Fruit fly (Drosophila melanogaster): Measurements from ENCODE around the gene Smyd3.

Gene Smyd3

DNA sequence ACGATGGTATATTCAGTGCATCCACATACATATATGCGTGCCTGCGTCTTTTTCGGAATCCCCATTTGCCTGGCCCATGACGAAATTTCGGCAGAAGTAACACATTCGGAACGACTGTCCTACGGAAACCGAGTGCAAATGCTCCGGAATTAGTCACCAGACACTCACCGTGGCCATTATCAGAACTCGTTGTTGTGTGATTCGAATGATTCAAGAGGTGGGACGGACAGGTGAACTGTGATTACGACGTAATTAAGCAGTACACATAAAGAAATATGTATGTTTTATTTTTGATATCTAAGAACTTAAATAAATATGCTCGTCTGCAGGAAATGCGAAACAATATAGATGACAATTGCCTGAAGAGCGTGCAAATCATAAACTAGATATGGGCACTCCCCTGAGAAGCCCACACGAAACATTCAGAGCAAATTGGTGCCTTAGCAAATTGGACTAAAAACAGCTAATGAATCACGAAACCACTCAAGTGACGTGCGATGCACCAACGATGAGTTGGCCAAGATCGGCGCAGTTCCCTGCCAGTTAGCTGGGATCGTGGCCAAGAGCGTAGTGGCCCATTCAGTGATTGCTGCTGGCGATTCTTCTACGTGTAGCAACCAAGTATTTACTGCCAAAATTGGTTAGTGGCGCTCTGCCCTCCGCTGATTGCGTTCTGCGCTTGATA, 17.2 kb downstream of the Smyd3 start (continued):
- TF ChIP-seq fd3F (GFP tag; optimal IDR thresholded peaks at IDR 0.05) (peak; percentile 27), Lpt (GFP tag; optimal IDR thresholded peaks at IDR 0.05) (no peak), ro (GFP tag; IDR thresholded peaks at IDR 0.05) (no peak), CG11398 (GFP tag; optimal IDR thresholded peaks at IDR 0.05) (no peak), Pdp1 (GFP tag; optimal IDR thresholded peaks at IDR 0.05) (peak; percentile 7 to 35), CG4360 (GFP tag; IDR thresholded peaks at IDR 0.05) (no peak), pfk (GFP tag; optimal IDR thresholded peaks at IDR 0.05) (no peak), danr (GFP tag; IDR thresholded peaks at IDR 0.05) (no peak), Atf6 (GFP tag; IDR thresholded peaks at IDR 0.05) (0 out of 2 replicates have a peak, but pooled peaks have one; percentile 22), Dref (GFP tag; IDR thresholded peaks at IDR 0.05) (no peak), CG4707 (GFP tag; optimal IDR thresholded peaks at IDR 0.05) (no peak), CG5953 (GFP tag; IDR thresholded peaks at IDR 0.05) (no peak), CG2116 (GFP tag; optimal IDR thresholded peaks at IDR 0.05) (no peak), Ada2b (GFP tag; IDR thresholded peaks at IDR 0.05) (no peak), Hand (GFP tag; optimal IDR thresholded peaks at IDR 0.05) (peak; percentile 43), CG6683 (GFP tag; optimal IDR thresholded peaks at IDR 0.05) (peak; percentile 5), CG15269 (tag; optimal IDR thresholded peaks at IDR 0.05) (peak; percentile 63), ken (GFP tag; IDR thresholded peaks at IDR 0.05) (no peak), inv (GFP tag; IDR thresholded peaks at IDR 0.05; ENCODE audit: partially characterized antibody) (no peak), gcm2 (GFP tag; optimal IDR thresholded peaks at IDR 0.05) (no peak), CG32772 (GFP tag; IDR thresholded peaks at IDR 0.05) (no peak), Tbp (GFP tag; optimal IDR thresholded peaks at IDR 0.05) (no peak), CG7839 (tag; optimal IDR thresholded peaks at IDR 0.05) (peak; percentile 47), Hr78 (GFP tag; optimal IDR thresholded peaks at IDR 0.05) (no peak), lov (optimal IDR thresholded peaks at IDR 0.05) (no peak), lov (GFP tag; IDR thresholded peaks at IDR 0.05) (no peak), bowl (GFP tag; IDR thresholded peaks at IDR 0.05) (no peak), CG1832 (GFP tag; optimal IDR thresholded peaks at IDR 0.05) (no peak), maf-S (GFP tag; optimal IDR thresholded peaks at IDR 0.05) (no peak), CG1602 (GFP tag; optimal IDR thresholded peaks at IDR 0.05) (no peak), CG4820 (GFP tag; optimal IDR thresholded peaks at IDR 0.05) (no peak), CG34422 (GFP tag; IDR thresholded peaks at IDR 0.05) (no peak), cwo (GFP tag; optimal IDR thresholded peaks at IDR 0.05) (peak; percentile 7), CG2199 (GFP tag; IDR thresholded peaks at IDR 0.05) (no peak), Blimp-1 (GFP tag; optimal IDR thresholded peaks at IDR 0.05) (no peak), amos (GFP tag; IDR thresholded peaks at IDR 0.05; ENCODE audit: partially characterized antibody) (no peak), dpn (GFP tag; optimal IDR thresholded peaks at IDR 0.05) (peak; percentile 9 to 37), CG10366 (GFP tag; IDR thresholded peaks at IDR 0.05) (no peak), twi (tag; optimal IDR thresholded peaks at IDR 0.05) (no peak), CG1233 (GFP tag; optimal IDR thresholded peaks at IDR 0.05) (peak; percentile 37), trh (GFP tag; optimal IDR thresholded peaks at IDR 0.05) (no peak), Dbx (GFP tag; IDR thresholded peaks at IDR 0.05) (no peak), CG3838 (GFP tag; optimal IDR thresholded peaks at IDR 0.05) (no peak), run (tag; optimal IDR thresholded peaks at IDR 0.05) (no peak), CG9876 (GFP tag; optimal IDR thresholded peaks at IDR 0.05) (no peak), CHES-1-like (GFP tag; optimal IDR thresholded peaks at IDR 0.05) (peak; percentile 23), sd (tag; optimal IDR thresholded peaks at IDR 0.05) (peak; percentile 45), Adf1 (GFP tag; IDR thresholded peaks at IDR 0.05) (0 out of 2 replicates have a peak, but pooled peaks have one; percentile 22), CG13894 (tag; optimal IDR thresholded peaks at IDR 0.05) (no peak), CG11560 (tag; IDR thresholded peaks at IDR 0.05) (no peak), B-H1 (GFP tag; IDR thresholded peaks at IDR 0.05) (no peak)
